Fruit fly (Drosophila melanogaster) whole organism, prepupa: ENCODE data around the gene CG43759.

Source experiments
- CG3032 ChIP-seq: fragments of 200-800 bp; optimal IDR thresholded peaks from 2 replicates; lab custom pipeline; 2019; ENCODE audit warnings: missing biosample characterization, mild to moderate bottlenecking, missing genetic modification characterization, moderate library complexity
- CG6808 ChIP-seq: fragments of 200-800 bp; sonication (Bioruptor generic); optimal IDR thresholded peaks from 3 replicates; lab custom pipeline; 2017; ENCODE audit warnings: missing biosample characterization, missing genetic modification characterization, mild to moderate bottlenecking, moderate library complexity, missing genetic modification reagents
- acj6 ChIP-seq: fragments of 200-800 bp; sonication (Bioruptor generic); optimal IDR thresholded peaks from 3 replicates; lab custom pipeline; 2016; ENCODE audit warnings: missing biosample characterization, missing genetic modification characterization

dm6 chrX:18991297-18991844, 61.2 kb downstream of the CG43759 start:
- no peak for TF ChIP-seq CG6808 (GFP tag; lab: Kevin White, UChicago)
- no peak for TF ChIP-seq CG3032 (tag; lab: Kevin White, UChicago)
- no peak for TF ChIP-seq acj6 (GFP tag; lab: Kevin White, UChicago)
